Fruit fly (Drosophila melanogaster) Kc167 (cell line): ENCODE results near the gene Cpr65Ec.

Source experiments
- Myc ChIP-seq: fragments of >200 bp; optimal IDR thresholded peaks from 2 replicates; lab custom pipeline; 2017; ENCODE audit warnings: missing external identifiers
- Sin3A ChIP-seq: fragments of >200 bp; optimal IDR thresholded peaks from 2 replicates; lab custom pipeline; 2018; ENCODE audit warnings: missing external identifiers
- h ChIP-seq: fragments of >200 bp; optimal IDR thresholded peaks from 3 replicates; lab custom pipeline; 2018; ENCODE audit warnings: missing external identifiers
- insv ChIP-seq: fragments of >200 bp; optimal IDR thresholded peaks from 3 replicates; lab custom pipeline; 2018; ENCODE audit warnings: missing external identifiers
- psq ChIP-seq: fragments of >200 bp; optimal IDR thresholded peaks from 2 replicates; lab custom pipeline; 2017; ENCODE audit warnings: missing external identifiers
- ttk ChIP-seq: sonication (Bioruptor generic); optimal IDR thresholded peaks from 2 replicates; lab custom pipeline; 2017; ENCODE audit warnings: missing external identifiers

Cpr65Ec gene

DNA sequence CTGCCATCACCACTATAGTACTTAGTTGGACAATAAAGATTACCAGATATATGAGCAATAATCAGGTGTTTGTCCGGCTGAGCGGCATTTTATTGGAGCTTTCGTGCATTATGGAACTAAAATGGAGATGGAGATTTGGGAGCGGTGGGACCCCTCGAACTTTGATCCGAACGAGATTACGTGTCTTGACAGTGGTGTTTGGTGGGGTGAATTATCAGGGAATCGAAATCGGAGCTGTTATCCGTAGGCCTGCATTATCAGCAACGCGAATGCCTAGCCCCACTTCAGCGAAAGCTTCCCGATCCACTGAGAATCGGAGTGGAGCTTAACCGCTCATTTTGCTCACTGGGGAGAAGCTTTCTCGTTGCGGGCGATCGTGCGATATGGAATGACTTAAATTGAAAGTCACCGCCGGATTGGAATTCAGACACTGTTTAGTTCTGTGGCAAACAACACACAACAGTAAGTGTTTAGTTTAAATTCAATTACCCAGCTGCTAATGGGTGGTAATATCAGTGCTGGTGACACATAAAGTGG lies 38.5 kb downstream of the Cpr65Ec start, which contains the start of gene Acbp2:
Gene Acbp2, plus strand, starts transcription at position 417 of the 537 bp plus-strand sequence.
- no peak for TF ChIP-seq Sin3A (lab: Kevin White, UChicago)
- TF ChIP-seq Myc = no peak
- TF ChIP-seq h (lab: Kevin White, UChicago) = no peak
- no peak for TF ChIP-seq psq (lab: Kevin White, UChicago)
- TF ChIP-seq ttk (lab: Kevin White, UChicago) = no peak
- TF ChIP-seq insv (lab: Kevin White, UChicago) = no peak

DNA sequence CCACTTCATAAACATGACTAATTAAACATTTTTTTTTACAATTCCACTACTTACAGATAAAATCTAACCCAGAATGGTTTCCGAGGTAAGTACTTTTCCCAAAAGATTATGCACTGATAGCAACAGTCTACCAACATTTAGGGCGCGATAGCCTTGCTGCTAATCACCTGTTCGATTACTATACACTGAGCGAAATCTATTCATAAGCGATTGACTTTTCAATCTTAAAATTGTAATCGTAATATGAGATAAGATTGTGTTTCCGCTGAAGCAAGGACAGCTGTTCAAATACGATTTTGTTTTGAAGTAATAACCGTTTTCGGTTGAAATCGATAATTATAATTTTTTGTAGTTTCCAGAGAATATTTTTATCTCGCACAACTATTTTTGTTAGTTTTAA lies 39.6 kb downstream of the Cpr65Ec start:
- TF ChIP-seq psq (lab: Kevin White, UChicago) (no peak), Sin3A (lab: Kevin White, UChicago) (no peak), h (lab: Kevin White, UChicago) (no peak), insv (lab: Kevin White, UChicago) (no peak), Myc (no peak), ttk (lab: Kevin White, UChicago) (no peak)

DNA sequence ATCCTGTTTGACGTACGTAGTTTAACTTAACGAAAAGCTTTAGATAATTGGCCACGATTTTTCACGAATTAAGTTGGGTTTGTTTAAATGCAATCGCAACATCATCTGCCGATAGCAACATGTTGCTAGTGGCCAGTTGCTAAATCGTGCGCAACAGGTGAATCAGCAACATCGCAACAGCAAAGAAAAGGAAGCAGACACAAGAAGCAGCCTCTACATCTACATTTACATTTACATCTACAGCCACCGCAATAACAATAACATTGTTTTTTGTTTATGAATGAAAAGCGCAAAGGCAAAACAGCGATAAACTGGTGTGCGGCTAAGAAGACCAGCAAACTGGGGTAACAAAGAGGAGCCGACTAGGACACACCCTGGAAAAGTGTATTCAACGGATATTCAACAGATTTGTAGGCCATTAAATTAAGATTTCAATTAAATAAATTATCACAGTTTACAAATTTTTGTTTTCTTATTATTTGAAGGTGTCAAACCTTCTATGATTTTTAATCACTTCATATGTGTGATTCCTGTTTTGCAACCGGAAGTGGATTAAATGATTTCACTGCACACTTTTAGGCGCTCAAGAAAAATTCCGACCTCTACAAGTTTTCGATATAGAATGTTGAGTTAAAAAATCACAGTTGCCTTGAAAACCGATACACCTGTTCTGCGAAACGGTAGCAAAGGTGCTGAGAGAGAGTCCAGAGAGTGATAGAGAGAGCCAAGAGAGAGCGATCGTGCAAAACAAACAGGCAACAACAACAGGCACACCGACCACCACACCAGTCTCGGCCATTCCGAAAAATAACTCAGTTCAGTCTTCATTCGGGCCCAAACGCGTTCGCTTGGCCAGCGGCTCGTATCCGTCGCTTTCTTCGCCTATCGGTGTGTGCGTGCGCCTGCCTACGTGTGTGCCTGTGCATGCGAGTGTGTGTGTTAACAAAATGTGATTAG lies 41.0 kb downstream of the Cpr65Ec start, which contains the start of gene melt:
Gene melt, plus strand, starts transcription at position 818 of the 957 bp plus-strand sequence.
- TF ChIP-seq ttk (lab: Kevin White, UChicago) (no peak), Myc (no peak), h (lab: Kevin White, UChicago) (no peak), psq (lab: Kevin White, UChicago) (no peak), Sin3A (lab: Kevin White, UChicago) (no peak), insv (lab: Kevin White, UChicago) (no peak)

DNA sequence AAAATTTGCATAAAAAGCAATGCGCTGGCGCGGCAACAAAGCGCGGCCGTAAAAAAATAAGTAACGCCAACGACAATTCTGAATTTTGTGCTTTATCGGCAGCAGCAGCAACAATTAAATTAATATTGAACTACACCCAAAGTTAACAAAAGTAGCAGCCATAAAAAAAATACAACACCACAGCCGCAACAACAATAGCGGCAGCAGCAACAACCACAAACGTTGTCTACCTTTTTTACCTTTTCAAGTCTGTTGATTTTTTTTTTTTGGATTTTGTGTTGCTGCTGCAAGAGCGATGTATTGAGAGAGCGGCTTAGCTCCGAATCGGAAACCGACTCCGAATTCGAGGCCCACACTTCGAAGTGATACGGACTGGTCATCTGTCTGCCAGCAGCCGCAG lies 41.8 kb downstream of the Cpr65Ec start:
- no peak for TF ChIP-seq insv (lab: Kevin White, UChicago)
- TF ChIP-seq psq (lab: Kevin White, UChicago) = no peak
- no peak for TF ChIP-seq Sin3A (lab: Kevin White, UChicago)
- no peak for TF ChIP-seq ttk (lab: Kevin White, UChicago)
- no peak for TF ChIP-seq h (lab: Kevin White, UChicago)
- TF ChIP-seq Myc = no peak

DNA sequence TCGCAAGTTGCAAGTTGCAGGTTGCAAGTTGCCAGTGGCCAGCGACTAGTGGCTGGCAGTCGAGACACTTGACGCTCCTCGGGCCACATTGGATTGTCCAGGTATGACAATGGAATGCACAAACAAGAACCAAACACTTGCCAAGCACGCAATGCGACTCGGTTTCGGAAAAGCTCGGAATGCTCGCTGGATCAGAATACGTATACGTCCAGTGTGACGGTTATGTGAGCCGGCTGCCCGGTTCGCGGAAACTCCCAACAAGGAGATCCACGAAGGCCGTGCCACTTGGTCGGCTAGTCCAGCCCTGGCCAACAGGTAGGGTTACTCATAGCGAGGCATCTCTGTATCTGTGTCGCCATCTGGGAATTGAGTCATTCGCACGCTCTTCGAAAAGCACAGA lies 43.7 kb downstream of the Cpr65Ec start:
- TF ChIP-seq insv (lab: Kevin White, UChicago) = no peak
- no peak for TF ChIP-seq h (lab: Kevin White, UChicago)
- no peak for TF ChIP-seq ttk (lab: Kevin White, UChicago)
- no peak for TF ChIP-seq Sin3A (lab: Kevin White, UChicago)
- no peak for TF ChIP-seq Myc
- no peak for TF ChIP-seq psq (lab: Kevin White, UChicago)

DNA sequence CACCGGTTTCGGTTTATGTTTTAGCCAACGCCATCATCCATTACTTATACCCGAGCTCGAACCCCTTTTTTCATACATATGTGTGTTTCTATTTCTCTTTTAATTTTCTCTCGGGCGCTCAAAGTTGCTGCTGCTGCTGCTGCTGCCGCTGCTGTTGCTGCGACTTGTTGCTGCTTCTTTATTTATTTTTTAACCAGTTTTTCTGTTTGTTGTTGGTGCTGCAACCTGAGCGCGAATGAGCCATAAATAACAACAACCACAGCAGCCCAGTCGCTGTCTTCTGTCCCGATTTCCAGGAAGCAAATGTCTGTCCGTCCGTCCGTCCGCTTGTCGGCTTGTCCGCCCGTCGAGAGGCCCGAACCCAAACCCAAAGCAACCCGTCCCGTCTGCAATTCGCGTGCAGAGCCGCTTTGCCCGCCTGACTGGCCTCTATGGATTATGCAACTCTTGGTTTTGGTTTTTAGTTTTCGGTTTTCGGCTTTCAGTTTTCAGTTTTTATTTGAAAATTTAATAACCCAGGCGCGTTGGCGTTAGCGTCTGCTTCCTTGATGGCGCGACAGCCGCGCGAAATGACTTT lies 44.7 kb downstream of the Cpr65Ec start:
- TF ChIP-seq Sin3A (lab: Kevin White, UChicago) (no peak), insv (lab: Kevin White, UChicago) (no peak), h (lab: Kevin White, UChicago) (no peak), ttk (lab: Kevin White, UChicago) (no peak), psq (lab: Kevin White, UChicago) (no peak), Myc (no peak)

DNA sequence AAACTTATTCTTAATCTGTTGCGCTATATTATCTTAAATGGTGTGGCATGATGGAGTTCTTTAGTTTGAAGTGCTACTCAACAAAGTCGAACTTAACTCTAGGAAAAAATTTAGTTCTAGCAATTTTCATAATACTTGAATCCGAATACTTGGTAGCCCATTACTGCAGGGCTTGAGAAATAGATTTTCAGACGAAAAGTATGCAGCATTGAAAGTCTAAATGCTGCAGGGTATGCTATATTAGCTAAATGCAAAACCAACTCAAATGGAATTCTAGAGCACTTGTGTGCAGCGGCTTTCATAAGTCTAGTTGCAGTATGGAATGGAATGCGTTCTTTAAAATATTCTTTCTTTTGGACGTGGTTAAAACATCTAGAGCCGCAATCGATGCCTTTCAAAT lies 50.3 kb downstream of the Cpr65Ec start:
- TF ChIP-seq Sin3A (lab: Kevin White, UChicago) = no peak
- TF ChIP-seq Myc = no peak
- no peak for TF ChIP-seq h (lab: Kevin White, UChicago)
- no peak for TF ChIP-seq ttk (lab: Kevin White, UChicago)
- no peak for TF ChIP-seq insv (lab: Kevin White, UChicago)
- TF ChIP-seq psq (lab: Kevin White, UChicago) = no peak
